Fruit fly (Drosophila melanogaster): ENCODE measurements around the gene CG32795.
A peak's percentile ranks its signal among the peaks of the same experiment; 100 is the strongest.

Gene CG32795

DNA sequence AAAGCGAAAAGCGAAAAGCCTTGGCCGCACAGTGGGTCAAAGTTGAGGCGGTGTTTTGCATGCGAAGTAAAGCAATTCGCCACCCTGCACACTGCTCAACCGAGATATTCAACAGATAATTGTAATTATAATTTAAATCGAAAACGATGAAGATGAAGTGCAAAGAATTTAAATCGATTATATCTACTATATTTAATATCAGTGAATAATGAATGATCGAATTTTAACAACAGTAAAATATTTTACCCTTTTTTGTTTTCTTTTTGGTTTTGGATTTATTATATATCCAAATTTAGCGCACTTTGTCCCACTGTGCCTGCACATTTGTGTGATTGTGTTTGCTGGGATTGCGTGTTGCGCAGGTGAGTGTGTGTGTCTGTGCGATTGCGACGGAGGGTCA lies 3.1 kb downstream of the CG32795 start (continued):
- TF ChIP-seq D (optimal IDR thresholded peaks at IDR 0.05) (no peak), D (GFP tag; optimal IDR thresholded peaks at IDR 0.05) (peak; percentile 79), CG9215 (GFP tag; IDR thresholded peaks at IDR 0.05) (peak; percentile 64), ssp (GFP tag; IDR thresholded peaks at IDR 0.05) (peak; percentile 67), schlank (tag; optimal IDR thresholded peaks at IDR 0.05) (peak; percentile 52), bsh (GFP tag; optimal IDR thresholded peaks at IDR 0.05) (peak; percentile 76 to 82), PHDP (tag; optimal IDR thresholded peaks at IDR 0.05) (peak; percentile 91), CG1024 (GFP tag; IDR thresholded peaks at IDR 0.05) (peak; percentile 22; the same call in 1 of the 2 replicates), ken (GFP tag; IDR thresholded peaks at IDR 0.05) (peak; percentile 54; the same call in 1 of the 3 replicates), ewg (GFP tag; optimal IDR thresholded peaks at IDR 0.05) (peak; percentile 82), CG1832 (GFP tag; optimal IDR thresholded peaks at IDR 0.05) (no peak), CG17328 (GFP tag; IDR thresholded peaks at IDR 0.05) (peak; percentile 84), CG7963 (GFP tag; IDR thresholded peaks at IDR 0.05; ENCODE audit: partially characterized antibody) (no peak), CG6854 (GFP tag; optimal IDR thresholded peaks at IDR 0.05) (peak; percentile 74), CG12744 (GFP tag; optimal IDR thresholded peaks at IDR 0.05) (peak; percentile 56), Nf-YB (GFP tag; optimal IDR thresholded peaks at IDR 0.05) (peak; percentile 63), CG2199 (GFP tag; IDR thresholded peaks at IDR 0.05) (no peak), dati (GFP tag; IDR thresholded peaks at IDR 0.05) (0 out of 2 replicates have a peak, but pooled peaks have one; percentile 24), Hr51 (GFP tag; optimal IDR thresholded peaks at IDR 0.05) (peak; percentile 66 to 94), pzg (GFP tag; optimal IDR thresholded peaks at IDR 0.05) (no peak), h (optimal IDR thresholded peaks at IDR 0.05) (no peak), sens-2 (GFP tag; IDR thresholded peaks at IDR 0.05) (peak; percentile 28; the same call in 1 of the 2 replicates), CG11247 (GFP tag; IDR thresholded peaks at IDR 0.05) (peak; percentile 73), CoRest (tag; optimal IDR thresholded peaks at IDR 0.05) (peak; percentile 92), ind (GFP tag; optimal IDR thresholded peaks at IDR 0.05) (peak; percentile 86), Awh (GFP tag; IDR thresholded peaks at IDR 0.05) (peak; percentile 73), CG4707 (GFP tag; optimal IDR thresholded peaks at IDR 0.05) (peak; percentile 60), CG31224 (GFP tag; IDR thresholded peaks at IDR 0.05) (peak; percentile 60), CG10267 (tag; optimal IDR thresholded peaks at IDR 0.05) (peak; percentile 71), mirr (GFP tag; optimal IDR thresholded peaks at IDR 0.05) (no peak), CG4328 (GFP tag; optimal IDR thresholded peaks at IDR 0.05) (peak; percentile 58), chinmo (GFP tag; IDR thresholded peaks at IDR 0.05; ENCODE audit: partially characterized antibody) (no peak), pan (optimal IDR thresholded peaks at IDR 0.05) (no peak), pan (GFP tag; optimal IDR thresholded peaks at IDR 0.05 in 1 of 2, IDR thresholded peaks at IDR 0.05 in 1 of 2) (no peak), CG17912 (GFP tag; optimal IDR thresholded peaks at IDR 0.05) (no peak), Optix (GFP tag; IDR thresholded peaks at IDR 0.05) (peak; percentile 80), Xbp1 (GFP tag; optimal IDR thresholded peaks at IDR 0.05) (peak; percentile 76), CG9437 (GFP tag; optimal IDR thresholded peaks at IDR 0.05) (peak; percentile 79), exex (tag; optimal IDR thresholded peaks at IDR 0.05) (no peak), CG3847 (GFP tag; IDR thresholded peaks at IDR 0.05) (peak; percentile 78), CG1602 (GFP tag; optimal IDR thresholded peaks at IDR 0.05) (peak; percentile 58), Lim3 (GFP tag; IDR thresholded peaks at IDR 0.05) (peak; percentile 56), Dip3 (GFP tag; optimal IDR thresholded peaks at IDR 0.05) (peak; percentile 76), CG2678 (tag; optimal IDR thresholded peaks at IDR 0.05) (peak; percentile 92), Bdp1 (GFP tag; optimal IDR thresholded peaks at IDR 0.05) (peak; percentile 60), Xrp1 (GFP tag; IDR thresholded peaks at IDR 0.05) (peak; percentile 82), Sry-δ (GFP tag; optimal IDR thresholded peaks at IDR 0.05) (peak; percentile 27), crp (GFP tag; optimal IDR thresholded peaks at IDR 0.05) (peak in 1 of 2 experiments; percentile 42), corto (GFP tag; optimal IDR thresholded peaks at IDR 0.05) (no peak), CG6813 (GFP tag; optimal IDR thresholded peaks at IDR 0.05) (peak; percentile 81), Lhr (GFP tag; optimal IDR thresholded peaks at IDR 0.05) (peak; percentile 31)

Measured in whole organism, embryonic.